Worm (Caenorhabditis elegans): ENCODE measurements around the gene coh-3.

Gene coh-3

ce11 chrV:14457070-14457469 is at the start of gene coh-3 (continued):
- TF ChIP-seq attf-5 (GFP tag; optimal IDR thresholded peaks at IDR 0.05) (no peak), zfh-2 (GFP tag; conservative IDR thresholded peaks at IDR 0.05) (no peak), tlf-1 (GFP tag; optimal IDR thresholded peaks at IDR 0.05) (peak; percentile 88), F10E7.11 (tag; optimal IDR thresholded peaks at IDR 0.05) (no peak), K11D2.4 (GFP tag; IDR thresholded peaks at IDR 0.05) (no peak), ccch-3 (GFP tag; optimal IDR thresholded peaks at IDR 0.05) (no peak), rec-8 (tag; optimal IDR thresholded peaks at IDR 0.05) (no peak), F22D6.2 (tag; optimal IDR thresholded peaks at IDR 0.05) (no peak), madf-8 (GFP tag; conservative IDR thresholded peaks at IDR 0.05) (peak; percentile 96), Y95B8A.8 (GFP tag; IDR thresholded peaks at IDR 0.05) (0 out of 2 replicates have a peak, but pooled peaks have one; percentile 35), T07F8.4 (tag; optimal IDR thresholded peaks at IDR 0.05) (no peak), sptf-2 (GFP tag; optimal IDR thresholded peaks at IDR 0.05) (no peak), lin-26 (GFP tag; IDR thresholded peaks at IDR 0.05) (no peak), unc-130 (GFP tag; optimal IDR thresholded peaks at IDR 0.05) (peak; percentile 59), gei-17 (GFP tag; optimal IDR thresholded peaks at IDR 0.05) (no peak), lsl-1 (GFP tag; optimal IDR thresholded peaks at IDR 0.05) (peak; percentile 99), ama-1 (optimal IDR thresholded peaks at IDR 0.05) (no peak), ama-1 (GFP tag; optimal IDR thresholded peaks at IDR 0.05) (no peak), dox-1 (GFP tag; IDR thresholded peaks at IDR 0.05) (peak; percentile 81), nfya-1 (tag; optimal IDR thresholded peaks at IDR 0.05; ENCODE audit: borderline replicate concordance, insufficient read depth) (no peak), lsy-27 (tag; optimal IDR thresholded peaks at IDR 0.05; ENCODE audit: borderline replicate concordance, insufficient read depth) (no peak), B0261.1 (tag; optimal IDR thresholded peaks at IDR 0.05) (no peak), hlh-26 (GFP tag; conservative IDR thresholded peaks at IDR 0.05) (no peak), F57A8.1 (GFP tag; optimal IDR thresholded peaks at IDR 0.05) (no peak), sdz-38 (tag; optimal IDR thresholded peaks at IDR 0.05) (no peak), ztf-28 (GFP tag; IDR thresholded peaks at IDR 0.05) (peak; percentile 53; the same call in 1 of the 2 replicates), F57C9.4 (tag; optimal IDR thresholded peaks at IDR 0.05) (no peak), mel-28 (tag; optimal IDR thresholded peaks at IDR 0.05; ENCODE audit: borderline replicate concordance) (no peak), akir-1 (GFP tag; optimal IDR thresholded peaks at IDR 0.05) (no peak), F55B11.4 (tag; optimal IDR thresholded peaks at IDR 0.05; ENCODE audit: borderline replicate concordance, insufficient read depth) (no peak), Y79H2A.3 (GFP tag; conservative IDR thresholded peaks at IDR 0.05) (no peak), somi-1 (GFP tag; optimal IDR thresholded peaks at IDR 0.05) (no peak), ets-4 (GFP tag; optimal IDR thresholded peaks at IDR 0.05) (no peak), atf-7 (tag; optimal IDR thresholded peaks at IDR 0.05) (no peak), mxl-1 (tag; optimal IDR thresholded peaks at IDR 0.05) (no peak), C17E4.6 (GFP tag; IDR thresholded peaks at IDR 0.05) (peak; percentile 78; the same call in 1 of the 2 replicates), chd-7 (tag; optimal IDR thresholded peaks at IDR 0.05) (no peak), ztf-3 (GFP tag; optimal IDR thresholded peaks at IDR 0.05) (no peak), nhr-27 (tag; optimal IDR thresholded peaks at IDR 0.05) (no peak), ceh-91 (GFP tag; IDR thresholded peaks at IDR 0.05) (peak; percentile 96), F49E8.2 (tag; optimal IDR thresholded peaks at IDR 0.05; ENCODE audit: insufficient read depth) (peak; percentile 94), bed-1 (GFP tag; IDR thresholded peaks at IDR 0.05) (no peak), madf-6 (GFP tag; IDR thresholded peaks at IDR 0.05) (peak; percentile 99), B0019.2 (GFP tag; conservative IDR thresholded peaks at IDR 0.05) (peak; percentile 33; the same call in 1 of the 2 replicates), Y53F4B.3 (GFP tag; IDR thresholded peaks at IDR 0.05) (peak; percentile 61; the same call in 1 of the 2 replicates), F52B5.7 (tag; optimal IDR thresholded peaks at IDR 0.05) (no peak), dpff-1 (tag; optimal IDR thresholded peaks at IDR 0.05) (no peak), ztf-22 (GFP tag; optimal IDR thresholded peaks at IDR 0.05) (no peak), ceh-27 (GFP tag; optimal IDR thresholded peaks at IDR 0.05) (no peak)
